Worm (Caenorhabditis elegans): ENCODE data around the gene Y53C12B.1.

Y53C12B.1 gene

DNA sequence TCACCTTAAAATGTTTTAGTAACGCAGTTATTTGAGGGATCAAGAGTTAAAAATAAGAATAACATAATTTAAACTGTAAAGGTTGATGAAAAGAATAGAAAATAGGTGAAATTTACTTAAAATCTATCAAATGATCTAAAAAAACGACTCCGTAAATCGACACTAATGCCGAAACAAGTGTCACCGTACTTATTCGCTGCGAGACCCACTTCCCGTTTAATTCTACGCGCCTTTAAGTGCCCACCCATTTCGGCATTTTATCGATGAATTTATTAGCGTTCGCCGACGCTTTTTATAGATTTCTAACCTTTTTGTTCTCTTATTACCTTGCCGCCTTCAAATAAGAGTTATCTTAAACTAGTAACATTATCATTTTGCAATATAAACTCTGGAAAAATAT, at the start of gene Y53C12B.1, which contains the start of gene nos-3 (continued):
- TF ChIP-seq ama-1 (optimal IDR thresholded peaks at IDR 0.05) (no peak), tbx-7 (tag; optimal IDR thresholded peaks at IDR 0.05) (no peak), unc-3 (GFP tag; conservative IDR thresholded peaks at IDR 0.05) (no peak), unc-3 (tag; optimal IDR thresholded peaks at IDR 0.05) (no peak), ceh-18 (tag; optimal IDR thresholded peaks at IDR 0.05) (no peak), pros-1 (tag; optimal IDR thresholded peaks at IDR 0.05) (no peak), ceh-2 (tag; optimal IDR thresholded peaks at IDR 0.05) (peak; percentile 27), nhr-11 (tag; optimal IDR thresholded peaks at IDR 0.05) (no peak), dmd-4 (tag; optimal IDR thresholded peaks at IDR 0.05; ENCODE audit: borderline replicate concordance) (no peak)

DNA sequence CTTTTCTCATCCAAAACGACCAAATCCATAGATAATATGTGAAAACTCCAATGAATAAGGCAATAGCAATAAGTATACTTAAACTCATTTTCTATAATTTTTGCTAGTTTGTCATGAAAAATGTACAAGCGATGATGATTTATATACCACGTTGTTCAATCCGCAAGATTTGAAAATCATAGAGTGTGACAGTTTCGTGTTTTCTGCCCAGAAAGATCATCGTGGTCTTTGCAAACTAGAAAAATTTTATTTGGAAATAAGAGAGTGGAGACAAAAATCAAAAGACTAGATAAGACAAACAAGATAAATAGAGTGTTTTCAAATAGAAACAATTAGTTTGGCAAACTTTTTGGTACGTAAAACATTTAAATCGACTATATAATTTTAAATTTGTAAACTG, 47.3 kb upstream of the Y53C12B.1 start, which contains the start of gene cyp-13A3:
Gene cyp-13A3, minus strand, starts transcription at position 101 of the 400 bp plus-strand sequence.
- TF ChIP-seq odd-2 (tag; optimal IDR thresholded peaks at IDR 0.05) = no peak
- no peak for TF ChIP-seq ceh-2 (tag; optimal IDR thresholded peaks at IDR 0.05)
- TF ChIP-seq pqm-1 (tag; optimal IDR thresholded peaks at IDR 0.05) = no peak
- TF ChIP-seq ceh-14 (tag; optimal IDR thresholded peaks at IDR 0.05) = no peak
- no peak for TF ChIP-seq eyg-1 (tag; optimal IDR thresholded peaks at IDR 0.05)
- no peak for TF ChIP-seq tbx-7 (tag; optimal IDR thresholded peaks at IDR 0.05)
- no peak for TF ChIP-seq ceh-24 (tag; optimal IDR thresholded peaks at IDR 0.05)
- no peak for TF ChIP-seq lim-6 (tag; optimal IDR thresholded peaks at IDR 0.05)
- no peak for TF ChIP-seq nhr-11 (tag; optimal IDR thresholded peaks at IDR 0.05)
- TF ChIP-seq elt-4 (tag; optimal IDR thresholded peaks at IDR 0.05) = no peak
- TF ChIP-seq fkh-10 (GFP tag; optimal IDR thresholded peaks at IDR 0.05) = no peak
- no peak for TF ChIP-seq ceh-48 (tag; optimal IDR thresholded peaks at IDR 0.05)
- no peak for TF ChIP-seq che-1 (tag; optimal IDR thresholded peaks at IDR 0.05)
- TF ChIP-seq ceh-9 (tag; optimal IDR thresholded peaks at IDR 0.05) = no peak
- TF ChIP-seq C38D4.7 (GFP tag; optimal IDR thresholded peaks at IDR 0.05) = no peak
- no peak for TF ChIP-seq ref-2 (tag; optimal IDR thresholded peaks at IDR 0.05)
- TF ChIP-seq sox-2 (GFP tag; IDR thresholded peaks at IDR 0.05) = no peak
- TF ChIP-seq lin-11 (tag; optimal IDR thresholded peaks at IDR 0.05) = no peak
- no peak for TF ChIP-seq dmd-4 (tag; optimal IDR thresholded peaks at IDR 0.05; ENCODE audit: borderline replicate concordance)

DNA sequence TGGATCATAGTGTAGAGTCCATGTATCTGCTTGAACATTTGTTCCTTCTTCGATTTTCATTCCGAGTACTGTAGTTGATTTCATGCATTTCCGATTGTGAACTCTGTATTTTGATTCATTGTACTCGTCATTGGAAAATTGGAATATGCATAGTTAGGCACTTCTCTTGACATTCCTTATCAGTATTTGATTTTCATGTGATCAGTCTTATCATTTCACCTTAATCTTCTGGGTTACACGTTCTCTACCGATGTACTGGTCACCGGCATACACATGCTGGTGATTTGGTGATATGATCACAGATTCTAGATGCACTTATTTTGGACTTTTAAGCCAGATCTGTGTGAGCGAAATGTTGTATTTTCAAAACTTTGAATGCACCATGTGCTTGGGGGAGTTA, 45.3 kb upstream of the Y53C12B.1 start:
- TF ChIP-seq nhr-11 (tag; optimal IDR thresholded peaks at IDR 0.05) = no peak
- no peak for TF ChIP-seq sox-4 (tag; optimal IDR thresholded peaks at IDR 0.05)
- TF ChIP-seq elt-2 (tag; optimal IDR thresholded peaks at IDR 0.05) = peak; percentile 86

DNA sequence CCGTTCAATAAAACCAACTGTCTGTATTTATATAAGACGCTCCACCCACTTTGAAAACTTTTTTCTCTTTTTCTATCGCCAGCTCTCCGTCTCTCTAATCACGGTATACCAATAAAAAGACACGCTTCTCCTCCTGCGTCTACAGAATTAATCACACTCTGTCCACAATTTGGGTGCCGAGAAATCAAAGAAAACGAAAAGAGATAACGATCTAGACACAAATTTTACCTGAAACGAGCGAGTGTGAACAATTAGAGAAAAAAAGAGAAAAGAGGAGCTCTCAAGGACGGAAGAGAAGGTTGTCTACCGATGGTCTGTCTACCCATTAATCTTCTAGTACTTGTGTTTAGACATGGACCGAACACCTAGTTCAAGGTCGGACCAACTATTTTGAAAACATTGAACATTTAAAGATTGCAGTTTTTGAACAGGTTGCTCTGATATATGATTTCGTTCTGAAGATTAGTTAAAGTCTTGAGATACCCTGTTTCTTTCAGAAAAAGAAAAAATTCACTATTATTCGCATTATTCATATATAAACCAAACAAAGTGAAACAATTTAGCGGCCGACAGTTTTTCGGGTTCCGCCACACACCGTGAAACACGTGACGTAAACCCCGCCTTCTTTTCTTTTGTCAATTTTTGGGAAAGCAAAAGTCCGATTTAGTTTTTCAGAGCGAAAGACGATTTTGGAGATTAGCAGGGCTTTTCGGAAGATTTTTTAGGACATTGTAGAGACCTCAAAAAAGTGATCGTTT, 41.7 kb upstream of the Y53C12B.1 start, which contains the start of gene cyp-13A2:
Gene cyp-13A2, minus strand, starts transcription at position 235 of the 758 bp plus-strand sequence.
- no peak for TF ChIP-seq fax-1 (tag; optimal IDR thresholded peaks at IDR 0.05)
- TF ChIP-seq hlh-30 (tag; optimal IDR thresholded peaks at IDR 0.05; ENCODE audit: insufficient read depth) = peak; percentile 24
- TF ChIP-seq elt-2 (tag; optimal IDR thresholded peaks at IDR 0.05) = peak; percentile 30
- peak; percentile 2 for TF ChIP-seq rnt-1 (tag; optimal IDR thresholded peaks at IDR 0.05)
- TF ChIP-seq nhr-11 (tag; optimal IDR thresholded peaks at IDR 0.05) = peak; percentile 13

DNA sequence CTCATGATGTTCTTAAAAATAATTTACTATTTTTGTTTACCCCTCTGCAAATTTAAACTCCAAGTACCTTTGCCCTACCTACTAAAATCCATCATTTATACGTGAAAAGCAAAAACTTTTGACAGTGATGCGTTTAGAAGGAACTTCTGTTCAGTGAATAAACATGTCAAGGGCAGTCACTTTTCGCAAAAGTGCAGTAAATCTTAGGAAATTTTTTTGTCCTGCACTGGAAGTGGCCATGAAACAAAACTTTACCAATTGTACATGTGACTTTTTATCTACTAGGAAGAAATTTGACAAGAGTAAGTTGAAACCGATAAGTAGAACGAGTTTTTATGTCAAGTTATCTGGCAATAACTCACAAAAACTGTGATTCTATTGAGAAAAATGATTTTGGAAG, 40.3 kb upstream of the Y53C12B.1 start:
- TF ChIP-seq hlh-30 (tag; optimal IDR thresholded peaks at IDR 0.05; ENCODE audit: insufficient read depth) (no peak), unc-86 (tag; optimal IDR thresholded peaks at IDR 0.05) (no peak), pha-4 (tag; optimal IDR thresholded peaks at IDR 0.05) (no peak), hlh-13 (GFP tag; optimal IDR thresholded peaks at IDR 0.05) (no peak), odd-2 (tag; optimal IDR thresholded peaks at IDR 0.05) (no peak)

Data from whole organism, late embryonic.